Worm (Caenorhabditis elegans): ENCODE results near the gene F35H12.5.

ce11 chrX:950482-950881, 32.3 kb downstream of the F35H12.5 start, which contains the start of gene arr-1:
- TF ChIP-seq skn-1 (tag; optimal IDR thresholded peaks at IDR 0.05), result no peak
- no peak for TF ChIP-seq fkh-10 (GFP tag; optimal IDR thresholded peaks at IDR 0.05)
- TF ChIP-seq ceh-82 (tag; optimal IDR thresholded peaks at IDR 0.05), result no peak
- no peak for TF ChIP-seq pha-4 (GFP tag; IDR thresholded peaks at IDR 0.05)
- TF ChIP-seq pha-4 (tag; optimal IDR thresholded peaks at IDR 0.05), result no peak
- no peak for TF ChIP-seq lim-7 (GFP tag; IDR thresholded peaks at IDR 0.05)
- TF ChIP-seq unc-62 (GFP tag; optimal IDR thresholded peaks at IDR 0.05 in 1 of 2), result no peak
- no peak for TF ChIP-seq unc-62 (tag; optimal IDR thresholded peaks at IDR 0.05)
- TF ChIP-seq ztf-11 (tag; optimal IDR thresholded peaks at IDR 0.05), result no peak
- TF ChIP-seq lin-13 (GFP tag; optimal IDR thresholded peaks at IDR 0.05), result no peak
- no peak for TF ChIP-seq ama-1 (optimal IDR thresholded peaks at IDR 0.05)
- TF ChIP-seq lin-15B (tag; optimal IDR thresholded peaks at IDR 0.05), result no peak
- TF ChIP-seq set-16 (GFP tag; IDR thresholded peaks at IDR 0.05), result no peak
- no peak for TF ChIP-seq nhr-48 (tag; optimal IDR thresholded peaks at IDR 0.05)
- TF ChIP-seq rbr-2 (tag; optimal IDR thresholded peaks at IDR 0.05), result no peak
- no peak for TF ChIP-seq spr-3 (GFP tag; optimal IDR thresholded peaks at IDR 0.05)

All from whole organism, L4 larva.